Fruit fly (Drosophila melanogaster) whole organism, embryonic: Measurements from ENCODE around the gene CG9782.

Experiments used
- Abd-B ChIP-seq: fragments of 200-800 bp; sonication (Bioruptor generic); optimal IDR thresholded peaks from 2 replicates; lab custom pipeline; 2018; ENCODE audit warnings: missing biosample characterization, mild to moderate bottlenecking, missing genetic modification characterization, moderate library complexity
- Blimp-1 ChIP-seq: fragments of 200-800 bp; sonication (Bioruptor generic); optimal IDR thresholded peaks from 3 replicates; lab custom pipeline; 2018; ENCODE audit warnings: missing biosample characterization, missing genetic modification characterization, mild to moderate bottlenecking, moderate library complexity, missing genetic modification reagents
- CG10267 ChIP-seq: fragments of 200-800 bp; sonication (Bioruptor generic); optimal IDR thresholded peaks from 2 replicates; lab custom pipeline; 2018; ENCODE audit warnings: missing biosample characterization, mild to moderate bottlenecking, missing genetic modification characterization, moderate library complexity
- CG11723 ChIP-seq: fragments of 200-800 bp; sonication (Bioruptor generic); optimal IDR thresholded peaks from 2 replicates; lab custom pipeline; 2017; ENCODE audit warnings: missing biosample characterization, mild to moderate bottlenecking, missing genetic modification characterization
- CG12155 ChIP-seq: fragments of 200-800 bp; sonication (Bioruptor generic); optimal IDR thresholded peaks from 3 replicates; lab custom pipeline; 2016; ENCODE audit warnings: missing biosample characterization, missing genetic modification characterization
- CG12744 ChIP-seq: fragments of 200-800 bp; sonication (Bioruptor generic); optimal IDR thresholded peaks from 2 replicates; lab custom pipeline; 2016; ENCODE audit warnings: missing biosample characterization, missing genetic modification characterization
- CG16779 ChIP-seq: fragments of 200-800 bp; sonication (Bioruptor generic); IDR thresholded peaks from 2 replicates; pipeline ENCODE4 v1.3.6; 2022; ENCODE audit warnings: missing biosample characterization, missing genetic modification characterization
- CG18599 ChIP-seq: fragments of 200-800 bp; sonication (Bioruptor generic); optimal IDR thresholded peaks from 3 replicates; lab custom pipeline; 2017; ENCODE audit warnings: missing biosample characterization, missing genetic modification characterization, mild to moderate bottlenecking, moderate library complexity, missing genetic modification reagents
- CG32532 ChIP-seq: fragments of 200-800 bp; sonication (Bioruptor generic); IDR thresholded peaks from 2 replicates; pipeline ENCODE4 v1.3.6; 2022; ENCODE audit warnings: missing biosample characterization, missing genetic modification characterization
- CG43689 ChIP-seq: fragments of 200-800 bp; sonication (Bioruptor generic); IDR thresholded peaks from 2 replicates; pipeline ENCODE4 v1.3.6; 2022; ENCODE audit warnings: missing biosample characterization, missing genetic modification characterization
- CG7357 ChIP-seq: fragments of 200-800 bp; sonication (Bioruptor generic); IDR thresholded peaks from 3 replicates; pipeline ENCODE4 v1.3.6; 2022; ENCODE audit warnings: missing biosample characterization, missing genetic modification characterization
- CG7928 ChIP-seq: fragments of 200-800 bp; sonication (Bioruptor generic); optimal IDR thresholded peaks from 2 replicates; lab custom pipeline; 2017; ENCODE audit warnings: missing biosample characterization, mild to moderate bottlenecking, missing genetic modification characterization
- CG8478 ChIP-seq: fragments of >200 bp; optimal IDR thresholded peaks from 2 replicates; lab custom pipeline; 2018
- CG9797 ChIP-seq: fragments of 200-800 bp; sonication (Bioruptor generic); optimal IDR thresholded peaks from 3 replicates; lab custom pipeline; 2018; ENCODE audit warnings: missing biosample characterization, mild to moderate bottlenecking, missing genetic modification characterization
- CG9932 ChIP-seq: fragments of 200-800 bp; sonication (Bioruptor generic); IDR thresholded peaks from 2 replicates; pipeline ENCODE4 v1.3.6; 2022; ENCODE audit warnings: missing biosample characterization, missing genetic modification characterization
- CTCF ChIP-seq: fragments of 200-800 bp; sonication (Bioruptor generic); optimal IDR thresholded peaks from 2 replicates; lab custom pipeline; 2017; ENCODE audit warnings: missing biosample characterization, mild to moderate bottlenecking, missing genetic modification characterization, moderate library complexity
- Doc2 ChIP-seq: fragments of 200-800 bp; sonication (Bioruptor generic); IDR thresholded peaks from 2 replicates; pipeline ENCODE4 v1.3.6; 2022; ENCODE audit warnings: missing biosample characterization, missing genetic modification characterization
- Fer1 ChIP-seq: fragments of 200-800 bp; sonication (Bioruptor generic); optimal IDR thresholded peaks from 2 replicates; lab custom pipeline; 2017; ENCODE audit warnings: missing biosample characterization, mild to moderate bottlenecking, missing genetic modification characterization
- H15 ChIP-seq: fragments of 200-800 bp; sonication (Bioruptor generic); IDR thresholded peaks from 3 replicates; pipeline ENCODE4 v1.3.6; 2022; ENCODE audit warnings: missing biosample characterization, missing genetic modification characterization
- HLH54F ChIP-seq: fragments of 200-800 bp; sonication (Bioruptor generic); optimal IDR thresholded peaks from 3 replicates; lab custom pipeline; 2016; ENCODE audit warnings: missing biosample characterization, missing genetic modification characterization
- HmgD ChIP-seq: fragments of 200-800 bp; sonication (Bioruptor generic); optimal IDR thresholded peaks from 3 replicates; lab custom pipeline; 2016; ENCODE audit warnings: missing biosample characterization, missing genetic modification characterization
- HmgZ ChIP-seq: fragments of 200-800 bp; sonication (Bioruptor generic); optimal IDR thresholded peaks from 2 replicates; lab custom pipeline; 2018; ENCODE audit warnings: missing biosample characterization, mild to moderate bottlenecking, missing genetic modification characterization
- Hsf ChIP-seq: fragments of 200-800 bp; sonication (Bioruptor generic); optimal IDR thresholded peaks from 3 replicates; lab custom pipeline; 2016; ENCODE audit warnings: missing biosample characterization, missing genetic modification characterization
- Kr ChIP-seq: fragments of 200-800 bp; sonication (Bioruptor generic); optimal IDR thresholded peaks from 2 replicates; lab custom pipeline; 2017; ENCODE audit warnings: missing biosample characterization, mild to moderate bottlenecking, missing genetic modification characterization
- NfI ChIP-seq: fragments of 200-800 bp; sonication (Bioruptor generic); optimal IDR thresholded peaks from 3 replicates; lab custom pipeline; 2018; ENCODE audit warnings: missing biosample characterization, mild to moderate bottlenecking, missing genetic modification characterization, moderate library complexity
- Ravus ChIP-seq: fragments of 200-800 bp; sonication (Bioruptor generic); IDR thresholded peaks from 2 replicates; pipeline ENCODE4 v1.3.6; 2022; ENCODE audit warnings: missing biosample characterization, missing genetic modification characterization
- Rx ChIP-seq: fragments of 200-800 bp; sonication (Bioruptor generic); IDR thresholded peaks from 2 replicates; pipeline ENCODE4 v1.3.6; 2022; ENCODE audit warnings: missing biosample characterization, missing genetic modification characterization
- Sin3A ChIP-seq: fragments of >200 bp; optimal IDR thresholded peaks from 2 replicates; lab custom pipeline; 2018
- Sox100B ChIP-seq: fragments of 200-800 bp; sonication (Bioruptor generic); optimal IDR thresholded peaks from 3 replicates; lab custom pipeline; 2018; ENCODE audit warnings: missing biosample characterization, mild to moderate bottlenecking, missing genetic modification characterization
- Spps ChIP-seq: fragments of 200-800 bp; sonication (Bioruptor generic); optimal IDR thresholded peaks from 2 replicates; lab custom pipeline; 2018; ENCODE audit warnings: missing biosample characterization, mild to moderate bottlenecking, missing genetic modification characterization
- Sry-δ ChIP-seq: fragments of 200-800 bp; sonication (Bioruptor generic); optimal IDR thresholded peaks from 2 replicates; lab custom pipeline; 2016; ENCODE audit warnings: missing biosample characterization, missing genetic modification characterization
- Ssrp ChIP-seq: fragments of 200-800 bp; sonication (Bioruptor generic); optimal IDR thresholded peaks from 2 replicates; lab custom pipeline; 2018; ENCODE audit warnings: missing biosample characterization, mild to moderate bottlenecking, missing genetic modification characterization, moderate library complexity
- Xbp1 ChIP-seq: fragments of 200-800 bp; sonication (Bioruptor generic); optimal IDR thresholded peaks from 3 replicates; lab custom pipeline; 2016; ENCODE audit warnings: missing biosample characterization, mild to moderate bottlenecking, missing genetic modification characterization
- amos ChIP-seq: fragments of 200-800 bp; sonication (Bioruptor generic); IDR thresholded peaks from 2 replicates; pipeline ENCODE4 v1.3.6; 2022; ENCODE audit warnings: missing biosample characterization, missing genetic modification characterization; ENCODE audit not compliant: partially characterized antibody
- ara ChIP-seq: fragments of 200-800 bp; sonication (Bioruptor generic); IDR thresholded peaks from 2 replicates; pipeline ENCODE4 v1.3.6; 2022; ENCODE audit warnings: missing biosample characterization, missing genetic modification characterization
- bbx ChIP-seq: fragments of 200-800 bp; sonication (Bioruptor generic); IDR thresholded peaks from 2 replicates; pipeline ENCODE4 v1.3.6; 2022; ENCODE audit warnings: missing biosample characterization, missing genetic modification characterization; ENCODE audit not compliant: partially characterized antibody
- caup ChIP-seq: fragments of 200-800 bp; sonication (Bioruptor generic); optimal IDR thresholded peaks from 3 replicates; lab custom pipeline; 2017; ENCODE audit warnings: missing biosample characterization, mild to moderate bottlenecking, missing genetic modification characterization, moderate library complexity; ENCODE audit not compliant: severe bottlenecking
- chif ChIP-seq, 2 experiments: fragments of 200-800 bp; sonication (Bioruptor generic); optimal IDR thresholded peaks; 3 replicates each; lab custom pipeline; 2016; ENCODE audit warnings: missing biosample characterization in 2 of 2, missing genetic modification characterization in 2 of 2
- crp ChIP-seq, 2 experiments: fragments of 200-800 bp; sonication (Bioruptor generic); optimal IDR thresholded peaks; 2 replicates in 1 of 2; 3 replicates in 1 of 2; lab custom pipeline; 2017; ENCODE audit warnings: missing biosample characterization in 2 of 2, missing genetic modification characterization in 2 of 2, mild to moderate bottlenecking in 1 of 2, moderate library complexity in 1 of 2
- dmrt11E ChIP-seq: fragments of 200-800 bp; sonication (Bioruptor generic); optimal IDR thresholded peaks from 3 replicates; lab custom pipeline; 2018; ENCODE audit warnings: missing biosample characterization, mild to moderate bottlenecking, missing genetic modification characterization, moderate library complexity
- hth ChIP-seq: fragments of >200 bp; optimal IDR thresholded peaks from 2 replicates; lab custom pipeline; 2017; ENCODE audit warnings: inconsistent platforms
- knrl ChIP-seq: fragments of 200-800 bp; sonication (Bioruptor generic); IDR thresholded peaks from 3 replicates; pipeline ENCODE4 v1.3.6; 2022; ENCODE audit warnings: missing biosample characterization, missing genetic modification characterization; ENCODE audit not compliant: partially characterized antibody
- nom ChIP-seq: fragments of 200-800 bp; sonication (Bioruptor generic); optimal IDR thresholded peaks from 2 replicates; lab custom pipeline; 2017; ENCODE audit warnings: missing biosample characterization, missing genetic modification characterization, mild to moderate bottlenecking, moderate library complexity, missing genetic modification reagents
- pum ChIP-seq: fragments of 200-800 bp; sonication (Bioruptor generic); optimal IDR thresholded peaks from 2 replicates; lab custom pipeline; 2016; ENCODE audit warnings: missing biosample characterization, missing genetic modification characterization
- sc ChIP-seq, 3 experiments: fragments of >200 bp in 2 of 3; fragments of 200-800 bp in 1 of 3; sonication (Bioruptor generic) in 1 of 3; optimal IDR thresholded peaks; 2 replicates in 2 of 3; 3 replicates in 1 of 3; lab custom pipeline; 2017; ENCODE audit warnings: mild to moderate bottlenecking in 1 of 3, missing biosample characterization in 1 of 3, missing genetic modification characterization in 1 of 3, missing genetic modification reagents in 1 of 3
- scrt ChIP-seq: fragments of 200-800 bp; sonication (Bioruptor generic); optimal IDR thresholded peaks from 2 replicates; lab custom pipeline; 2018; ENCODE audit warnings: missing biosample characterization, mild to moderate bottlenecking, missing genetic modification characterization, moderate library complexity
- sens ChIP-seq: fragments of 200-800 bp; sonication (Bioruptor generic); peaks from one replicate; lab custom pipeline; 2016; ENCODE audit warnings: missing biosample characterization, missing genetic modification characterization
- slp2 ChIP-seq: fragments of 200-800 bp; sonication (Bioruptor generic); optimal IDR thresholded peaks from 2 replicates; lab custom pipeline; 2016; ENCODE audit warnings: missing biosample characterization, missing genetic modification characterization
- wdn ChIP-seq: fragments of 200-800 bp; sonication (Bioruptor generic); IDR thresholded peaks from 2 replicates; pipeline ENCODE4 v1.3.6; 2022; ENCODE audit warnings: missing biosample characterization, missing genetic modification characterization
- z ChIP-seq: fragments of 200-800 bp; sonication (Bioruptor generic); IDR thresholded peaks from 3 replicates; pipeline ENCODE4 v1.3.6; 2022; ENCODE audit warnings: missing biosample characterization, missing genetic modification characterization
- zf30C ChIP-seq: fragments of 200-800 bp; sonication (Bioruptor generic); optimal IDR thresholded peaks from 3 replicates; lab custom pipeline; 2018; ENCODE audit warnings: missing biosample characterization, mild to moderate bottlenecking, missing genetic modification characterization

The CG9782 gene

DNA sequence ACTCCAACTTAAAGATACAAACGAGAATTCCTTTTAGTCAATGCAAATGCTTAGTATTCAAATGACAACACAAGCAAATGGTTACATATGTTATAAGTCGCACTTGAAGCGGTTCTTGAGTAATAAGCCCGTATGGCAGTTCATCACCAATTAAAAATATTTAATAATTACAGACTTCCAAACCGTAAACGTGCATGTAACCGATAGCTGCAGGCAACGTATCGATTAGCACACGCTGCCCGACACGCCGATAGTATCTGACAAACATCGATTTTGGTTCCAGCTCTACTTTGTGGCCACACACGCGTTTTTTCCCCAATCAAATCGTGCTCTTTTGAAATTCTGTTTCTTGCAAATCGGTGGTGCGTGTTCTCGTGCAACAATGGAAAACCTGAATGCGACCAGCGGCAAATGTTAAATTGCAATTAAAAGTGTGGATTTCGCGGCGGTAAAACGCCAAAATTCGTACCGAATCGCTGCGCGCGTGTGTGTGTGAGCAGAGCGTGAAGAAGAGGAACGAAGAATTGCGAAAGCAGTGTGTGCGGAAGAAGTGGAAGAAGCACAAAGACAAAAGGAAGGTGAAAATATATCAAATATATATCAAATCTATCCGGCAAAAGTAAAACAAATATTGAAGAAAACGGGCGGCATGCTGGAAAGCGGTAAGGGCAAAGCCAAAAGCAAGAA is 22.3 kb downstream of the CG9782 start, which contains the start of the genes CG9784 and Nup153 (continued):
- TF ChIP-seq scrt (GFP tag; lab: Kevin White, UChicago) (no peak), Ravus (GFP tag; lab: Robert Waterston, UW) (no peak), knrl (peak; percentile 96), Ssrp (no peak), Abd-B (GFP tag; lab: Kevin White, UChicago) (no peak), CG7357 (GFP tag; lab: Robert Waterston, UW) (no peak), CTCF (GFP tag; lab: Kevin White, UChicago) (no peak), CG9797 (GFP tag; lab: Kevin White, UChicago) (peak; percentile 22), Kr (GFP tag; lab: Kevin White, UChicago) (no peak), Rx (GFP tag; lab: Robert Waterston, UW) (no peak), CG9932 (GFP tag; lab: Robert Waterston, UW) (peak; percentile 75), slp2 (GFP tag; lab: Kevin White, UChicago) (no peak), CG8478 (no peak), hth (lab: Kevin White, UChicago) (no peak), Hsf (GFP tag; lab: Kevin White, UChicago) (no peak), pum (GFP tag; lab: Kevin White, UChicago) (no peak), sc (optimal IDR thresholded peaks at IDR 0.05; lab: Kevin White, UChicago) (no peak), sc (GFP tag; optimal IDR thresholded peaks at IDR 0.05; lab: Kevin White, UChicago) (no peak), Spps (tag; lab: Kevin White, UChicago) (no peak), amos (GFP tag; lab: Robert Waterston, UW) (peak; percentile 98), CG32532 (peak; percentile 26; the same call in 1 of the 2 replicates), HmgZ (tag; lab: Kevin White, UChicago) (peak; percentile 34), crp (GFP tag; optimal IDR thresholded peaks at IDR 0.05; lab: Kevin White, UChicago) (no peak), HmgD (no peak), CG11723 (GFP tag; lab: Kevin White, UChicago) (no peak), HLH54F (GFP tag; lab: Kevin White, UChicago) (no peak), CG16779 (GFP tag; lab: Robert Waterston, UW) (no peak), dmrt11E (tag; lab: Kevin White, UChicago) (no peak), CG7928 (GFP tag; lab: Kevin White, UChicago) (no peak), H15 (GFP tag; lab: Robert Waterston, UW) (no peak), ara (GFP tag; lab: Robert Waterston, UW) (no peak), z (GFP tag; lab: Robert Waterston, UW) (no peak), caup (GFP tag; lab: Kevin White, UChicago) (no peak), Blimp-1 (GFP tag; lab: Kevin White, UChicago) (no peak), CG12155 (GFP tag; lab: Kevin White, UChicago) (peak; percentile 95), wdn (GFP tag; lab: Robert Waterston, UW) (no peak), Fer1 (no peak), CG12744 (GFP tag; lab: Kevin White, UChicago) (no peak), zf30C (GFP tag; lab: Kevin White, UChicago) (no peak), nom (no peak), Sin3A (lab: Kevin White, UChicago) (peak; percentile 55), Sox100B (GFP tag; lab: Kevin White, UChicago) (no peak), Xbp1 (no peak), Doc2 (GFP tag; lab: Robert Waterston, UW) (no peak), NfI (GFP tag; lab: Kevin White, UChicago) (no peak), CG10267 (tag; lab: Kevin White, UChicago) (no peak), CG18599 (GFP tag; lab: Kevin White, UChicago) (no peak), CG43689 (no peak), sens (GFP tag; lab: Kevin White, UChicago) (peak; percentile 51), chif (GFP tag; optimal IDR thresholded peaks at IDR 0.05; lab: Kevin White, UChicago) (no peak), bbx (GFP tag; lab: Robert Waterston, UW) (peak; percentile 97), Sry-δ (GFP tag; lab: Kevin White, UChicago) (peak; percentile 84)
